Fruit fly (Drosophila melanogaster) whole organism, embryonic: ENCODE data around the gene Usp30.
A peak's percentile ranks its signal among the peaks of the same experiment; 100 is the strongest.

Source experiments
- ATbp ChIP-seq: fragments of 200-800 bp; sonication (Bioruptor generic); optimal IDR thresholded peaks from 2 replicates; lab custom pipeline; 2017; ENCODE audit warnings: missing biosample characterization, mild to moderate bottlenecking, missing genetic modification characterization, missing genetic modification reagents
- Abd-B ChIP-seq: fragments of 200-800 bp; sonication (Bioruptor generic); optimal IDR thresholded peaks from 2 replicates; lab custom pipeline; 2018; ENCODE audit warnings: missing biosample characterization, mild to moderate bottlenecking, missing genetic modification characterization, moderate library complexity
- CG1024 ChIP-seq: fragments of 200-800 bp; sonication (Bioruptor generic); IDR thresholded peaks from 2 replicates; pipeline ENCODE4 v1.3.6; 2022; ENCODE audit warnings: missing biosample characterization, missing genetic modification characterization
- CG11504 ChIP-seq: fragments of 200-800 bp; sonication (Bioruptor generic); optimal IDR thresholded peaks from 3 replicates; lab custom pipeline; 2019; ENCODE audit warnings: missing biosample characterization, mild to moderate bottlenecking, missing genetic modification characterization, moderate library complexity
- CG12659 ChIP-seq: fragments of 200-800 bp; sonication (Bioruptor generic); optimal IDR thresholded peaks from 3 replicates; lab custom pipeline; 2017; ENCODE audit warnings: mild to moderate bottlenecking, missing biosample characterization, missing genetic modification reagents, missing genetic modification characterization
- CG13287 ChIP-seq: fragments of 200-800 bp; sonication (Bioruptor generic); IDR thresholded peaks from 2 replicates; pipeline ENCODE4 v1.3.6; 2022; ENCODE audit warnings: missing biosample characterization, missing genetic modification characterization; ENCODE audit not compliant: partially characterized antibody
- CG14710 ChIP-seq: fragments of 200-800 bp; sonication (Bioruptor generic); optimal IDR thresholded peaks from 3 replicates; lab custom pipeline; 2019; ENCODE audit warnings: missing biosample characterization, mild to moderate bottlenecking, missing genetic modification characterization, moderate library complexity
- CG1603 ChIP-seq: fragments of 200-800 bp; sonication (Bioruptor generic); optimal IDR thresholded peaks from 2 replicates; lab custom pipeline; 2019; ENCODE audit warnings: missing biosample characterization, mild to moderate bottlenecking, missing genetic modification characterization, moderate library complexity
- CG16779 ChIP-seq: fragments of 200-800 bp; sonication (Bioruptor generic); IDR thresholded peaks from 2 replicates; pipeline ENCODE4 v1.3.6; 2022; ENCODE audit warnings: missing biosample characterization, missing genetic modification characterization
- CG16813 ChIP-seq: fragments of 200-800 bp; sonication (Bioruptor generic); IDR thresholded peaks from 3 replicates; pipeline ENCODE4 v1.3.6; 2022; ENCODE audit warnings: missing biosample characterization, missing genetic modification characterization; ENCODE audit not compliant: partially characterized antibody
- CG17328 ChIP-seq: fragments of 200-800 bp; sonication (Bioruptor generic); IDR thresholded peaks from 2 replicates; pipeline ENCODE4 v1.3.6; 2022; ENCODE audit warnings: missing biosample characterization, missing genetic modification characterization
- CG17385 ChIP-seq: fragments of 200-800 bp; sonication (Bioruptor generic); optimal IDR thresholded peaks from 3 replicates; lab custom pipeline; 2018; ENCODE audit warnings: missing biosample characterization, mild to moderate bottlenecking, missing genetic modification characterization
- CG18619 ChIP-seq: fragments of 200-800 bp; sonication (Bioruptor generic); optimal IDR thresholded peaks from 3 replicates; lab custom pipeline; 2017; ENCODE audit warnings: missing biosample characterization, mild to moderate bottlenecking, missing genetic modification characterization
- CG2712 ChIP-seq: fragments of 200-800 bp; optimal IDR thresholded peaks from 3 replicates; lab custom pipeline; 2019; ENCODE audit warnings: missing biosample characterization, mild to moderate bottlenecking, missing genetic modification characterization, moderate library complexity
- CG2889 ChIP-seq: fragments of 200-800 bp; sonication (Bioruptor generic); IDR thresholded peaks from 3 replicates; pipeline ENCODE4 v1.3.6; 2022; ENCODE audit warnings: missing biosample characterization, missing genetic modification characterization
- CG3281 ChIP-seq: fragments of 200-800 bp; sonication (Bioruptor generic); optimal IDR thresholded peaks from 3 replicates; lab custom pipeline; 2017; ENCODE audit warnings: missing biosample characterization, mild to moderate bottlenecking, missing genetic modification characterization
- CG3847 ChIP-seq: fragments of 200-800 bp; sonication (Bioruptor generic); IDR thresholded peaks from 2 replicates; pipeline ENCODE4 v1.3.6; 2022; ENCODE audit warnings: missing biosample characterization, missing genetic modification characterization
- CG5245 ChIP-seq: fragments of 200-800 bp; sonication (Bioruptor generic); optimal IDR thresholded peaks from 3 replicates; lab custom pipeline; 2016; ENCODE audit warnings: missing biosample characterization, missing genetic modification characterization
- CG6765 ChIP-seq: fragments of 200-800 bp; sonication (Bioruptor generic); optimal IDR thresholded peaks from 3 replicates; lab custom pipeline; 2017; ENCODE audit warnings: missing biosample characterization, mild to moderate bottlenecking, missing genetic modification characterization
- CG7963 ChIP-seq: fragments of 200-800 bp; sonication (Bioruptor generic); IDR thresholded peaks from 3 replicates; pipeline ENCODE4 v1.3.6; 2022; ENCODE audit warnings: missing biosample characterization, missing genetic modification characterization; ENCODE audit not compliant: partially characterized antibody
- CG9797 ChIP-seq: fragments of 200-800 bp; sonication (Bioruptor generic); optimal IDR thresholded peaks from 3 replicates; lab custom pipeline; 2018; ENCODE audit warnings: missing biosample characterization, mild to moderate bottlenecking, missing genetic modification characterization
- D ChIP-seq, 2 experiments: fragments of 200-800 bp in 1 of 2; fragments of >200 bp in 1 of 2; sonication (Bioruptor generic) in 1 of 2; optimal IDR thresholded peaks; 2 replicates in 1 of 2; 3 replicates in 1 of 2; lab custom pipeline; 2017; ENCODE audit warnings: mild to moderate bottlenecking in 1 of 2, missing biosample characterization in 1 of 2, missing genetic modification characterization in 1 of 2, missing genetic modification reagents in 1 of 2
- Dip2 ChIP-seq: fragments of 200-800 bp; sonication (Bioruptor generic); IDR thresholded peaks from 2 replicates; pipeline ENCODE4 v1.3.6; 2022; ENCODE audit warnings: missing biosample characterization, missing genetic modification characterization
- Gug ChIP-seq: fragments of 200-800 bp; sonication (Bioruptor generic); IDR thresholded peaks from 4 replicates; pipeline ENCODE4 v1.3.6; 2022; ENCODE audit warnings: missing biosample characterization, missing genetic modification characterization
- Hand ChIP-seq: fragments of 200-800 bp; sonication (Bioruptor generic); optimal IDR thresholded peaks from 2 replicates; lab custom pipeline; 2017; ENCODE audit warnings: mild to moderate bottlenecking, missing biosample characterization, missing genetic modification reagents, missing genetic modification characterization
- Hr39 ChIP-seq: fragments of >200 bp; optimal IDR thresholded peaks from 2 replicates; lab custom pipeline; 2017
- MESR4 ChIP-seq: fragments of 200-800 bp; sonication (Bioruptor generic); optimal IDR thresholded peaks from 2 replicates; lab custom pipeline; 2018; ENCODE audit warnings: missing biosample characterization, mild to moderate bottlenecking, missing genetic modification characterization, moderate library complexity
- Mes4 ChIP-seq: fragments of 200-800 bp; sonication (Bioruptor generic); optimal IDR thresholded peaks from 2 replicates; lab custom pipeline; 2016; ENCODE audit warnings: missing biosample characterization, missing genetic modification characterization
- Mrtf ChIP-seq: fragments of 200-800 bp; sonication (Bioruptor generic); IDR thresholded peaks from 3 replicates; pipeline ENCODE4 v1.3.6; 2022; ENCODE audit warnings: missing biosample characterization, missing genetic modification characterization
- NC2α ChIP-seq: fragments of 200-800 bp; sonication (Bioruptor generic); optimal IDR thresholded peaks from 2 replicates; lab custom pipeline; 2016; ENCODE audit warnings: missing biosample characterization, missing genetic modification characterization
- NFAT ChIP-seq: fragments of 200-800 bp; sonication (Bioruptor generic); IDR thresholded peaks from 2 replicates; pipeline ENCODE4 v1.3.6; 2022; ENCODE audit warnings: missing biosample characterization, missing genetic modification characterization
- Nf-YB ChIP-seq: fragments of 200-800 bp; sonication (Bioruptor generic); optimal IDR thresholded peaks from 3 replicates; lab custom pipeline; 2019; ENCODE audit warnings: missing biosample characterization, mild to moderate bottlenecking, missing genetic modification characterization, moderate library complexity
- Ptx1 ChIP-seq: fragments of 200-800 bp; sonication (Bioruptor generic); IDR thresholded peaks from 2 replicates; pipeline ENCODE4 v1.3.6; 2022; ENCODE audit warnings: missing biosample characterization, missing genetic modification characterization
- abd-A ChIP-seq: fragments of 200-800 bp; sonication (Bioruptor generic); optimal IDR thresholded peaks from 3 replicates; lab custom pipeline; 2019; ENCODE audit warnings: missing biosample characterization, mild to moderate bottlenecking, missing genetic modification characterization, moderate library complexity
- al ChIP-seq: fragments of 200-800 bp; sonication (Bioruptor generic); IDR thresholded peaks from 2 replicates; pipeline ENCODE4 v1.3.6; 2022; ENCODE audit warnings: missing biosample characterization, missing genetic modification characterization
- bowl ChIP-seq: fragments of 200-800 bp; sonication (Bioruptor generic); IDR thresholded peaks from 2 replicates; pipeline ENCODE4 v1.3.6; 2022; ENCODE audit warnings: missing biosample characterization, missing genetic modification characterization
- btn ChIP-seq: fragments of 200-800 bp; sonication (Bioruptor generic); optimal IDR thresholded peaks from 2 replicates; lab custom pipeline; 2016; ENCODE audit warnings: missing biosample characterization, missing genetic modification characterization
- grn ChIP-seq: fragments of 200-800 bp; sonication (Bioruptor generic); optimal IDR thresholded peaks from 3 replicates; lab custom pipeline; 2017; ENCODE audit warnings: missing biosample characterization, missing genetic modification characterization
- kah ChIP-seq: fragments of 200-800 bp; sonication (Bioruptor generic); optimal IDR thresholded peaks from 2 replicates; lab custom pipeline; 2018; ENCODE audit warnings: missing biosample characterization, mild to moderate bottlenecking, missing genetic modification characterization
- lab ChIP-seq: fragments of 200-800 bp; sonication (Bioruptor generic); optimal IDR thresholded peaks from 3 replicates; lab custom pipeline; 2017; ENCODE audit warnings: missing biosample characterization, missing genetic modification characterization, mild to moderate bottlenecking, moderate library complexity, missing genetic modification reagents
- lilli ChIP-seq: fragments of 200-800 bp; sonication (Bioruptor generic); optimal IDR thresholded peaks from 3 replicates; lab custom pipeline; 2016; ENCODE audit warnings: missing biosample characterization, missing genetic modification characterization
- lola ChIP-seq, 3 experiments: fragments of >200 bp in 2 of 3; fragments of 200-800 bp in 1 of 3; sonication (Bioruptor generic) in 1 of 3; optimal IDR thresholded peaks; 2 replicates each; lab custom pipeline; 2017 to 2019; ENCODE audit warnings: missing biosample characterization in 3 of 3, missing genetic modification characterization in 3 of 3, mild to moderate bottlenecking in 1 of 3, moderate library complexity in 1 of 3
- oc ChIP-seq: fragments of 200-800 bp; sonication (Bioruptor generic); optimal IDR thresholded peaks from 2 replicates; lab custom pipeline; 2018; ENCODE audit warnings: missing biosample characterization, mild to moderate bottlenecking, missing genetic modification characterization, moderate library complexity
- org-1 ChIP-seq: fragments of 200-800 bp; sonication (Bioruptor generic); optimal IDR thresholded peaks from 2 replicates; lab custom pipeline; 2017; ENCODE audit warnings: missing biosample characterization, missing genetic modification characterization
- peb ChIP-seq: fragments of 200-800 bp; sonication (Bioruptor generic); IDR thresholded peaks from 2 replicates; pipeline ENCODE4 v1.3.6; 2022; ENCODE audit warnings: missing biosample characterization, missing genetic modification characterization
- pho ChIP-seq: fragments of 200-800 bp; sonication (Bioruptor generic); optimal IDR thresholded peaks from 2 replicates; lab custom pipeline; 2016; ENCODE audit warnings: missing biosample characterization, missing genetic modification characterization
- pita ChIP-seq: fragments of 200-800 bp; sonication (Bioruptor generic); optimal IDR thresholded peaks from 2 replicates; lab custom pipeline; 2017; ENCODE audit warnings: missing biosample characterization, mild to moderate bottlenecking, missing genetic modification characterization
- ranshi ChIP-seq: fragments of 200-800 bp; sonication (Bioruptor generic); IDR thresholded peaks from 2 replicates; pipeline ENCODE4 v1.3.6; 2022; ENCODE audit warnings: missing biosample characterization, missing genetic modification characterization
- sens-2 ChIP-seq: fragments of 200-800 bp; sonication (Bioruptor generic); IDR thresholded peaks from 2 replicates; pipeline ENCODE4 v1.3.6; 2022; ENCODE audit warnings: missing biosample characterization, missing genetic modification characterization
- slou ChIP-seq: fragments of 200-800 bp; sonication (Bioruptor generic); optimal IDR thresholded peaks from 3 replicates; lab custom pipeline; 2016; ENCODE audit warnings: missing biosample characterization, missing genetic modification characterization
- vnd ChIP-seq: fragments of 200-800 bp; sonication (Bioruptor generic); IDR thresholded peaks from 3 replicates; pipeline ENCODE4 v1.3.6; 2022; ENCODE audit warnings: missing biosample characterization, missing genetic modification characterization; ENCODE audit not compliant: partially characterized antibody

The Usp30 gene

dm6 chrX:5847544-5847943, 32.0 kb downstream of the Usp30 start (continued):
- TF ChIP-seq slou (GFP tag; lab: Kevin White, UChicago) (no peak), pita (no peak), CG18619 (GFP tag; lab: Kevin White, UChicago) (no peak), NC2α (GFP tag; lab: Kevin White, UChicago) (no peak), ranshi (GFP tag; lab: Robert Waterston, UW) (0 out of 2 replicates have a peak, but pooled peaks have one; percentile 23), Gug (GFP tag; lab: Robert Waterston, UW) (0 out of 4 replicates have a peak, but pooled peaks have one; percentile 25), CG7963 (GFP tag; lab: Robert Waterston, UW) (no peak), CG14710 (tag; lab: Kevin White, UChicago) (no peak), lab (peak; percentile 62), CG9797 (GFP tag; lab: Kevin White, UChicago) (no peak), Dip2 (no peak), CG1024 (0 out of 2 replicates have a peak, but pooled peaks have one; percentile 23), CG2889 (GFP tag; lab: Robert Waterston, UW) (no peak), CG17385 (GFP tag; lab: Kevin White, UChicago) (no peak), al (no peak), Ptx1 (GFP tag; lab: Robert Waterston, UW) (peak; percentile 59), CG3281 (GFP tag; lab: Kevin White, UChicago) (peak; percentile 22), pho (GFP tag; lab: Kevin White, UChicago) (no peak), Hand (peak; percentile 24), CG12659 (GFP tag; lab: Kevin White, UChicago) (peak; percentile 10), CG2712 (tag; lab: Kevin White, UChicago) (no peak), CG16813 (no peak), Mes4 (GFP tag; lab: Kevin White, UChicago) (no peak), CG16779 (GFP tag; lab: Robert Waterston, UW) (no peak), CG1603 (peak; percentile 54), grn (GFP tag; lab: Kevin White, UChicago) (no peak), Mrtf (GFP tag; lab: Robert Waterston, UW) (no peak), CG13287 (GFP tag; lab: Robert Waterston, UW) (no peak), CG11504 (tag; lab: Kevin White, UChicago) (peak; percentile 51), Abd-B (no peak), sens-2 (GFP tag; lab: Robert Waterston, UW) (no peak), org-1 (GFP tag; lab: Kevin White, UChicago) (no peak), lilli (GFP tag; lab: Kevin White, UChicago) (peak; percentile 35), lola (GFP tag; optimal IDR thresholded peaks at IDR 0.05; lab: Kevin White, UChicago) (no peak), CG3847 (GFP tag; lab: Robert Waterston, UW) (peak; percentile 16; the same call in 1 of the 2 replicates), MESR4 (GFP tag; lab: Kevin White, UChicago) (no peak), ATbp (peak; percentile 12), Hr39 (lab: Kevin White, UChicago) (no peak), CG6765 (GFP tag; lab: Kevin White, UChicago) (no peak), btn (no peak), vnd (no peak), abd-A (tag; lab: Kevin White, UChicago) (peak; percentile 54), bowl (no peak), CG17328 (no peak), peb (GFP tag; lab: Robert Waterston, UW) (no peak), Nf-YB (GFP tag; lab: Kevin White, UChicago) (no peak), kah (GFP tag; lab: Kevin White, UChicago) (no peak), CG5245 (GFP tag; lab: Kevin White, UChicago) (no peak), oc (tag; lab: Kevin White, UChicago) (no peak), D (optimal IDR thresholded peaks at IDR 0.05; lab: Kevin White, UChicago) (no peak), D (GFP tag; optimal IDR thresholded peaks at IDR 0.05; lab: Kevin White, UChicago) (no peak), NFAT (GFP tag; lab: Robert Waterston, UW) (peak; percentile 16; the same call in 1 of the 2 replicates)
